Worm (Caenorhabditis elegans) whole organism, L4/young adult: ENCODE data around the gene C03B8.3.

Experiments
- W03F9.2 ChIP-seq: fragments of 150-350 bp; optimal IDR thresholded peaks from 2 replicates; lab custom pipeline; 2014; ENCODE audit warnings: missing biosample characterization, missing genetic modification characterization
- dao-5 ChIP-seq: sonication (generic microtip); optimal IDR thresholded peaks from 2 replicates; lab custom pipeline; 2016; ENCODE audit warnings: missing genotype, missing genetic modification characterization, moderate library complexity, missing compliant biosample characterization
- him-1 ChIP-seq: sonication (generic microtip); optimal IDR thresholded peaks from 2 replicates; lab custom pipeline; 2016; ENCODE audit warnings: missing genotype, missing genetic modification reagents, missing genetic modification characterization, missing compliant biosample characterization

- no peak for TF ChIP-seq him-1 (tag; lab: Kevin White, UChicago)
- peak; percentile 37 for TF ChIP-seq W03F9.2 (tag; lab: Kevin White, UChicago)
- TF ChIP-seq dao-5 (tag; lab: Kevin White, UChicago), result no peak
These were observed 16.4 kb downstream of the C03B8.3 start for ce11 chrIII:7728494-7728893.
